Worm (Caenorhabditis elegans) whole organism, L2 larva: Measurements from ENCODE around the gene T05E12.8.

Experiments used
- F13H6.1 ChIP-seq: sonication (generic microtip); optimal IDR thresholded peaks from 2 replicates; lab custom pipeline; 2016; ENCODE audit warnings: missing genetic modification characterization, missing compliant biosample characterization
- R02D3.7 ChIP-seq: fragments of 150-350 bp; optimal IDR thresholded peaks from 2 replicates; lab custom pipeline; 2014; ENCODE audit warnings: missing biosample characterization, missing genetic modification characterization
- Y55F3AM.14 ChIP-seq: fragments of 200-800 bp; sonication (Bioruptor generic); optimal IDR thresholded peaks from 2 replicates; lab custom pipeline; 2018; ENCODE audit warnings: mild to moderate bottlenecking, missing genetic modification characterization, missing compliant biosample characterization
- ZK546.5 ChIP-seq: sonication (generic microtip); optimal IDR thresholded peaks from 2 replicates; lab custom pipeline; 2017; ENCODE audit warnings: missing biosample characterization, missing genetic modification characterization
- alr-1 ChIP-seq: fragments of 150-350 bp; optimal IDR thresholded peaks from 2 replicates; lab custom pipeline; 2014; ENCODE audit warnings: missing biosample characterization, missing genetic modification characterization
- aly-2 ChIP-seq: fragments of 150-350 bp; optimal IDR thresholded peaks from 2 replicates; lab custom pipeline; 2014; ENCODE audit warnings: missing biosample characterization, missing genetic modification characterization
- blmp-1 ChIP-seq: sonication (generic microtip); optimal IDR thresholded peaks from 2 replicates; lab custom pipeline; 2017; ENCODE audit warnings: missing genetic modification characterization, mild to moderate bottlenecking, missing compliant biosample characterization, antibody characterized with exemption, moderate library complexity; ENCODE audit not compliant: insufficient read depth
- ceh-16 ChIP-seq: fragments of 150-350 bp; optimal IDR thresholded peaks from 2 replicates; lab custom pipeline; 2014; ENCODE audit warnings: missing biosample characterization, missing genetic modification characterization
- ceh-82 ChIP-seq: fragments of 150-350 bp; optimal IDR thresholded peaks from 2 replicates; lab custom pipeline; 2014; ENCODE audit warnings: missing biosample characterization, missing genetic modification characterization
- crh-2 ChIP-seq: sonication (generic microtip); optimal IDR thresholded peaks from 2 replicates; lab custom pipeline; 2017; ENCODE audit warnings: missing biosample characterization, missing genetic modification characterization
- dmd-4 ChIP-seq: sonication (generic microtip); optimal IDR thresholded peaks from 2 replicates; lab custom pipeline; 2017; ENCODE audit warnings: missing biosample characterization, missing genetic modification characterization
- elt-1 ChIP-seq: fragments of 150-350 bp; optimal IDR thresholded peaks from 2 replicates; lab custom pipeline; 2014; ENCODE audit warnings: missing biosample characterization, missing genetic modification characterization
- elt-3 ChIP-seq: sonication (generic microtip); optimal IDR thresholded peaks from 2 replicates; lab custom pipeline; 2017; ENCODE audit warnings: missing biosample characterization, missing genetic modification characterization
- fos-1 ChIP-seq: fragments of 150-350 bp; optimal IDR thresholded peaks from 2 replicates; lab custom pipeline; 2014; ENCODE audit warnings: missing biosample characterization, missing genetic modification characterization
- gmeb-1 ChIP-seq: fragments of 150-350 bp; optimal IDR thresholded peaks from 2 replicates; lab custom pipeline; 2014; ENCODE audit warnings: missing biosample characterization, missing genetic modification characterization
- lin-11 ChIP-seq: fragments of 150-350 bp; sonication (generic microtip); optimal IDR thresholded peaks from 2 replicates; lab custom pipeline; 2014; ENCODE audit warnings: missing biosample characterization, missing genetic modification characterization, inconsistent platforms, mixed read lengths
- lin-13 ChIP-seq: fragments of 150-350 bp; optimal IDR thresholded peaks from 2 replicates; lab custom pipeline; 2014; ENCODE audit warnings: missing biosample characterization, missing genetic modification reagents, missing genetic modification characterization
- lin-39 ChIP-seq: fragments of 150-350 bp; optimal IDR thresholded peaks from 2 replicates; lab custom pipeline; 2014; ENCODE audit warnings: missing biosample characterization, missing genetic modification reagents, missing genetic modification characterization
- lsy-2 ChIP-seq, 2 experiments: fragments of 150-350 bp in 1 of 2; sonication (generic microtip) in 1 of 2; optimal IDR thresholded peaks; 2 replicates each; lab custom pipeline; 2014 to 2017; ENCODE audit warnings: missing biosample characterization in 2 of 2, missing genetic modification characterization in 2 of 2
- mdl-1 ChIP-seq, 2 experiments: fragments of 150-350 bp in 1 of 2; sonication (generic microtip) in 1 of 2; optimal IDR thresholded peaks; 2 replicates each; lab custom pipeline; 2017; ENCODE audit warnings: missing biosample characterization in 2 of 2, missing genetic modification characterization in 2 of 2
- nhr-10 ChIP-seq: sonication (generic microtip); optimal IDR thresholded peaks from 2 replicates; lab custom pipeline; 2017; ENCODE audit warnings: missing biosample characterization, missing genetic modification characterization
- nhr-11 ChIP-seq: fragments of 150-350 bp; optimal IDR thresholded peaks from 2 replicates; lab custom pipeline; 2014; ENCODE audit warnings: missing biosample characterization, missing genetic modification characterization
- nhr-12 ChIP-seq: fragments of 150-350 bp; optimal IDR thresholded peaks from 2 replicates; lab custom pipeline; 2014; ENCODE audit warnings: missing biosample characterization, missing genetic modification characterization
- nhr-129 ChIP-seq: fragments of 150-350 bp; optimal IDR thresholded peaks from 2 replicates; lab custom pipeline; 2014; ENCODE audit warnings: missing biosample characterization, missing genetic modification characterization
- nhr-21 ChIP-seq: fragments of 150-350 bp; optimal IDR thresholded peaks from 2 replicates; lab custom pipeline; 2014; ENCODE audit warnings: missing biosample characterization, missing genetic modification characterization
- nhr-23 ChIP-seq: fragments of 150-350 bp; optimal IDR thresholded peaks from 2 replicates; lab custom pipeline; 2014; ENCODE audit warnings: missing biosample characterization, missing genetic modification reagents, missing genetic modification characterization
- nhr-237 ChIP-seq: fragments of 150-350 bp; optimal IDR thresholded peaks from 2 replicates; lab custom pipeline; 2014; ENCODE audit warnings: missing biosample characterization, missing genetic modification characterization
- nhr-25 ChIP-seq: fragments of 150-350 bp; sonication (generic microtip); optimal IDR thresholded peaks from 3 replicates; lab custom pipeline; 2014; ENCODE audit warnings: missing biosample characterization, missing genetic modification characterization
- nhr-6 ChIP-seq: fragments of 150-350 bp; optimal IDR thresholded peaks from 2 replicates; lab custom pipeline; 2014; ENCODE audit warnings: missing biosample characterization, missing genetic modification characterization
- nhr-77 ChIP-seq: fragments of 150-350 bp; optimal IDR thresholded peaks from 2 replicates; lab custom pipeline; 2014; ENCODE audit warnings: missing biosample characterization, missing genetic modification characterization
- peb-1 ChIP-seq: fragments of 150-350 bp; optimal IDR thresholded peaks from 2 replicates; lab custom pipeline; 2014; ENCODE audit warnings: missing biosample characterization, missing genetic modification characterization
- skn-1 ChIP-seq: sonication (generic microtip); optimal IDR thresholded peaks from 2 replicates; lab custom pipeline; 2017; ENCODE audit warnings: missing biosample characterization, missing genetic modification characterization
- sma-3 ChIP-seq: sonication (generic microtip); optimal IDR thresholded peaks from 2 replicates; lab custom pipeline; 2016; ENCODE audit warnings: missing genetic modification reagents, missing genetic modification characterization, missing compliant biosample characterization
- sma-9 ChIP-seq, 2 experiments: fragments of 150-350 bp in 1 of 2; sonication (generic microtip) in 1 of 2; optimal IDR thresholded peaks; 2 replicates each; lab custom pipeline; 2014 to 2016; ENCODE audit warnings: missing genetic modification characterization in 2 of 2, mild to moderate bottlenecking in 1 of 2, missing biosample characterization in 1 of 2, missing compliant biosample characterization in 1 of 2, missing genetic modification reagents in 1 of 2, moderate library complexity in 1 of 2
- unc-39 ChIP-seq: fragments of 150-350 bp; optimal IDR thresholded peaks from 2 replicates; lab custom pipeline; 2014; ENCODE audit warnings: missing biosample characterization, missing genetic modification characterization
- unc-55 ChIP-seq: fragments of 150-350 bp; sonication (generic microtip); optimal IDR thresholded peaks from 3 replicates; lab custom pipeline; 2014; ENCODE audit warnings: missing biosample characterization, missing genetic modification reagents, missing genetic modification characterization
- unc-62 ChIP-seq: fragments of 150-350 bp; optimal IDR thresholded peaks from 2 replicates; lab custom pipeline; 2014; ENCODE audit warnings: missing biosample characterization, missing genetic modification reagents, missing genetic modification characterization
- zag-1 ChIP-seq: fragments of 150-350 bp; optimal IDR thresholded peaks from 2 replicates; lab custom pipeline; 2014; ENCODE audit warnings: missing biosample characterization, missing genetic modification characterization
- ztf-11 ChIP-seq: sonication (generic microtip); optimal IDR thresholded peaks from 2 replicates; lab custom pipeline; 2017; ENCODE audit warnings: missing biosample characterization, missing genetic modification characterization
- ztf-4 ChIP-seq: fragments of 150-350 bp; optimal IDR thresholded peaks from 2 replicates; lab custom pipeline; 2014; ENCODE audit warnings: missing biosample characterization, missing genetic modification characterization

T05E12.8 gene

ce11 chrV:17059987-17060386, 9.0 kb upstream of the T05E12.8 start, which contains the start of gene sri-66:
Gene sri-66 (plus strand): TSS chrV:17060287.
- TF ChIP-seq nhr-21 (tag; lab: Kevin White, UChicago) (no peak), Y55F3AM.14 (GFP tag; lab: Kevin White, UChicago) (no peak), nhr-237 (tag; lab: Kevin White, UChicago) (no peak), crh-2 (tag; lab: Kevin White, UChicago) (no peak), peb-1 (tag; lab: Kevin White, UChicago) (no peak), unc-55 (GFP tag; lab: Kevin White, UChicago) (no peak), aly-2 (tag; lab: Kevin White, UChicago) (no peak), fos-1 (tag; lab: Kevin White, UChicago) (no peak), elt-1 (tag; lab: Kevin White, UChicago) (no peak), dmd-4 (no peak), nhr-25 (tag; lab: Kevin White, UChicago) (no peak), lin-39 (no peak), R02D3.7 (tag; lab: Kevin White, UChicago) (no peak), mdl-1 (tag; optimal IDR thresholded peaks at IDR 0.05; lab: Kevin White, UChicago) (no peak), sma-9 (GFP tag; optimal IDR thresholded peaks at IDR 0.05; lab: Kevin White, UChicago) (no peak), sma-9 (tag; optimal IDR thresholded peaks at IDR 0.05; lab: Kevin White, UChicago) (no peak), ceh-16 (no peak), nhr-12 (tag; lab: Kevin White, UChicago) (no peak), alr-1 (tag; lab: Kevin White, UChicago) (no peak), lsy-2 (tag; optimal IDR thresholded peaks at IDR 0.05; lab: Kevin White, UChicago) (no peak), unc-62 (GFP tag; lab: Kevin White, UChicago) (no peak)

ce11 chrV:17061585-17061984, 7.4 kb upstream of the T05E12.8 start, which contains the start of gene F28B1.9:
Gene F28B1.9 (plus strand): TSS chrV:17061885.
- TF ChIP-seq F13H6.1, result no peak
- TF ChIP-seq skn-1 (tag; lab: Kevin White, UChicago), result no peak
- no peak for TF ChIP-seq sma-9 (GFP tag; optimal IDR thresholded peaks at IDR 0.05; lab: Kevin White, UChicago)
- no peak for TF ChIP-seq sma-9 (tag; optimal IDR thresholded peaks at IDR 0.05; lab: Kevin White, UChicago)
- no peak for TF ChIP-seq lin-11
- no peak for TF ChIP-seq dmd-4
- TF ChIP-seq nhr-237 (tag; lab: Kevin White, UChicago), result no peak
- no peak for TF ChIP-seq gmeb-1
- no peak for TF ChIP-seq nhr-129 (tag; lab: Kevin White, UChicago)
- TF ChIP-seq ztf-11 (tag; lab: Kevin White, UChicago), result no peak
- no peak for TF ChIP-seq lin-13 (GFP tag; lab: Kevin White, UChicago)
- TF ChIP-seq nhr-77, result no peak
- TF ChIP-seq R02D3.7 (tag; lab: Kevin White, UChicago), result no peak
- no peak for TF ChIP-seq ztf-4
- no peak for TF ChIP-seq peb-1 (tag; lab: Kevin White, UChicago)
- TF ChIP-seq ZK546.5 (tag; lab: Kevin White, UChicago), result no peak
- TF ChIP-seq elt-3 (tag; lab: Kevin White, UChicago), result no peak
- TF ChIP-seq ceh-82 (tag; lab: Kevin White, UChicago), result no peak
- TF ChIP-seq elt-1 (tag; lab: Kevin White, UChicago), result no peak

ce11 chrV:17064676-17065075, 4.3 kb upstream of the T05E12.8 start, which contains the start of gene srh-255:
Gene srh-255 (plus strand): TSS chrV:17064976.
- TF ChIP-seq F13H6.1, result no peak
- no peak for TF ChIP-seq nhr-129 (tag; lab: Kevin White, UChicago)
- TF ChIP-seq nhr-23 (tag; lab: Kevin White, UChicago), result no peak
- no peak for TF ChIP-seq zag-1 (tag; lab: Kevin White, UChicago)
- TF ChIP-seq nhr-10 (tag; lab: Kevin White, UChicago), result no peak
- TF ChIP-seq lin-11, result no peak
- TF ChIP-seq nhr-6 (tag; lab: Kevin White, UChicago), result no peak
- no peak for TF ChIP-seq nhr-11 (tag; lab: Kevin White, UChicago)
- no peak for TF ChIP-seq blmp-1
- no peak for TF ChIP-seq unc-39 (tag; lab: Kevin White, UChicago)
- no peak for TF ChIP-seq crh-2 (tag; lab: Kevin White, UChicago)
- TF ChIP-seq sma-3 (GFP tag; lab: Kevin White, UChicago), result no peak
- no peak for TF ChIP-seq alr-1 (tag; lab: Kevin White, UChicago)
- TF ChIP-seq nhr-77, result no peak
- TF ChIP-seq dmd-4, result no peak
- no peak for TF ChIP-seq nhr-21 (tag; lab: Kevin White, UChicago)
